Fruit fly (Drosophila melanogaster): ENCODE results near the gene GV1.

DNA sequence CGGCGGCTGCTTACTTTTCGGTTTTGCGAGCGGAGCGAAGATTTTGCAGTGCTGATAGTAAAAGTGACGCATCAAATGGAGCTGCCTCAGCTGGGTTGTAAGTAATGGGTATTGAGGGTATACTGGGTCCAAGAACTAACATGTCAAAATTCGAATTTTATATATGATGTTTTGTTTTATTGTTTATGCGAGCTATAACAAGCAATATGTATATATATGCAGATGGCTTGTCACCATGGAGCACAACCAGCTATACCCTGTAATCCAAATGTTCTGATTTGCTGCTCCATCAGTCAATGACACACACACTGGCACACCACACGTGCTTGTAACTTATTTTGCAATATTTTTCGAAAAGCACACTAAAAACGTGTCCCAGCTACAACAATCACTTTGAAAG lies 19.2 kb downstream of the GV1 start:
- TF ChIP-seq Myc (optimal IDR thresholded peaks at IDR 0.05) (no peak), h (optimal IDR thresholded peaks at IDR 0.05) (no peak), insv (optimal IDR thresholded peaks at IDR 0.05) (no peak)

Data from Kc167 (cell line).